Worm (Caenorhabditis elegans): ENCODE data around the gene ztf-27.

ztf-27 gene

ce11 chrII:10389038-10389437 lies 3.9 kb downstream of the ztf-27 start (continued):
- peak; percentile 85 for TF ChIP-seq cey-2 (tag; optimal IDR thresholded peaks at IDR 0.05; ENCODE audit: borderline replicate concordance, insufficient read depth)
- peak; percentile 44; the same call in 1 of the 2 replicates for TF ChIP-seq ctbp-1 (GFP tag; IDR thresholded peaks at IDR 0.05)
- no peak for TF ChIP-seq F44E2.7 (GFP tag; IDR thresholded peaks at IDR 0.05)
- TF ChIP-seq pqm-1 (tag; optimal IDR thresholded peaks at IDR 0.05), result peak; percentile 77
- peak; percentile 63 for TF ChIP-seq mes-2 (tag; optimal IDR thresholded peaks at IDR 0.05; ENCODE audit: poor library complexity, severe bottlenecking)
- no peak for TF ChIP-seq daf-12 (tag; optimal IDR thresholded peaks at IDR 0.05)
- peak; percentile 93 for TF ChIP-seq dmd-6 (GFP tag; IDR thresholded peaks at IDR 0.05)
- TF ChIP-seq zfp-2 (tag; optimal IDR thresholded peaks at IDR 0.05), result no peak
- TF ChIP-seq mxl-3 (GFP tag; optimal IDR thresholded peaks at IDR 0.05), result peak; percentile 93
- no peak for TF ChIP-seq daf-8 (GFP tag; IDR thresholded peaks at IDR 0.05)
- peak; percentile 80 for TF ChIP-seq ama-1 (optimal IDR thresholded peaks at IDR 0.05)
- TF ChIP-seq sdz-12 (GFP tag; optimal IDR thresholded peaks at IDR 0.05), result no peak
- TF ChIP-seq unc-39 (tag; optimal IDR thresholded peaks at IDR 0.05), result no peak
- 0 out of 2 replicates have a peak, but pooled peaks have one; percentile 26 for TF ChIP-seq nhr-42 (GFP tag; IDR thresholded peaks at IDR 0.05)
- no peak for TF ChIP-seq F49E8.2 (tag; optimal IDR thresholded peaks at IDR 0.05; ENCODE audit: borderline replicate concordance)
- no peak for TF ChIP-seq F10B5.3 (tag; optimal IDR thresholded peaks at IDR 0.05)
- TF ChIP-seq dpl-1 (GFP tag; optimal IDR thresholded peaks at IDR 0.05), result peak; percentile 39
- TF ChIP-seq ceh-28 (tag; optimal IDR thresholded peaks at IDR 0.05), result no peak
- peak; percentile 78 for TF ChIP-seq nhr-25 (tag; optimal IDR thresholded peaks at IDR 0.05; ENCODE audit: borderline replicate concordance, insufficient read depth)
- TF ChIP-seq hlh-30 (tag; optimal IDR thresholded peaks at IDR 0.05; ENCODE audit: insufficient read depth), result peak; percentile 97
- no peak for TF ChIP-seq daf-16 (GFP tag; optimal IDR thresholded peaks at IDR 0.05)
- peak; percentile 79 for TF ChIP-seq daf-16 (tag; optimal IDR thresholded peaks at IDR 0.05)

ce11 chrII:10389776-10390175 lies 4.6 kb downstream of the ztf-27 start:
- TF ChIP-seq ctbp-1 (GFP tag; IDR thresholded peaks at IDR 0.05) (peak; percentile 28; the same call in 1 of the 2 replicates), lin-38 (GFP tag; IDR thresholded peaks at IDR 0.05) (peak; percentile 32; the same call in 1 of the 2 replicates), nhr-102 (tag; optimal IDR thresholded peaks at IDR 0.05) (peak; percentile 53), mdl-1 (tag; optimal IDR thresholded peaks at IDR 0.05) (peak in 1 of 2 experiments; percentile 69), T26A8.4 (GFP tag; IDR thresholded peaks at IDR 0.05) (peak; percentile 67), F37D6.2 (tag; optimal IDR thresholded peaks at IDR 0.05) (no peak), lsy-2 (tag; optimal IDR thresholded peaks at IDR 0.05) (peak in 1 of 2 experiments; percentile 48), dmd-9 (GFP tag; IDR thresholded peaks at IDR 0.05) (no peak), nhr-6 (tag; optimal IDR thresholded peaks at IDR 0.05) (no peak), nhr-48 (tag; optimal IDR thresholded peaks at IDR 0.05) (peak; percentile 75), nhr-25 (tag; optimal IDR thresholded peaks at IDR 0.05; ENCODE audit: borderline replicate concordance, insufficient read depth) (no peak), nhr-28 (tag; optimal IDR thresholded peaks at IDR 0.05) (peak; percentile 88), snpc-1.2 (GFP tag; IDR thresholded peaks at IDR 0.05) (no peak), attf-4 (tag; optimal IDR thresholded peaks at IDR 0.05) (no peak), D1046.2 (GFP tag; IDR thresholded peaks at IDR 0.05) (no peak), daf-16 (GFP tag; optimal IDR thresholded peaks at IDR 0.05) (peak in 1 of 2 experiments; percentile 34), daf-16 (tag; optimal IDR thresholded peaks at IDR 0.05) (peak; percentile 89), ZK546.5 (tag; optimal IDR thresholded peaks at IDR 0.05) (no peak), dmd-6 (GFP tag; IDR thresholded peaks at IDR 0.05) (peak; percentile 93), nhr-41 (GFP tag; IDR thresholded peaks at IDR 0.05) (no peak), madf-5 (GFP tag; IDR thresholded peaks at IDR 0.05) (no peak), F44E2.7 (GFP tag; IDR thresholded peaks at IDR 0.05) (no peak), lim-7 (GFP tag; IDR thresholded peaks at IDR 0.05) (peak; percentile 11; the same call in 1 of the 2 replicates), unc-62 (GFP tag; optimal IDR thresholded peaks at IDR 0.05 in 1 of 2) (no peak), unc-62 (tag; optimal IDR thresholded peaks at IDR 0.05) (no peak), sdz-12 (GFP tag; optimal IDR thresholded peaks at IDR 0.05) (no peak), tra-1 (GFP tag; IDR thresholded peaks at IDR 0.05) (peak; percentile 87), ztf-7 (tag; optimal IDR thresholded peaks at IDR 0.05) (no peak), duxl-1 (tag; optimal IDR thresholded peaks at IDR 0.05; ENCODE audit: poor library complexity) (no peak), cey-2 (tag; optimal IDR thresholded peaks at IDR 0.05; ENCODE audit: borderline replicate concordance, insufficient read depth) (peak; percentile 52), ceh-44 (GFP tag; IDR thresholded peaks at IDR 0.05) (no peak), mep-1 (tag; optimal IDR thresholded peaks at IDR 0.05) (peak; percentile 45), ama-1 (optimal IDR thresholded peaks at IDR 0.05) (peak; percentile 56), mxl-3 (GFP tag; optimal IDR thresholded peaks at IDR 0.05) (peak; percentile 93), ZK337.2 (GFP tag; IDR thresholded peaks at IDR 0.05) (no peak), hmg-1.1 (GFP tag; IDR thresholded peaks at IDR 0.05) (no peak), mes-2 (tag; optimal IDR thresholded peaks at IDR 0.05; ENCODE audit: poor library complexity, severe bottlenecking) (peak; percentile 51)

All from whole organism, L4 larva.